Worm (Caenorhabditis elegans): Measurements from ENCODE around the gene nhr-7.

ce11 chrIV:11225206-11225605, 46.0 kb downstream of the nhr-7 start, which contains the start of gene col-125:
- TF ChIP-seq snpc-4 (tag; optimal IDR thresholded peaks at IDR 0.05): no peak
- TF ChIP-seq nhr-237 (tag; optimal IDR thresholded peaks at IDR 0.05): no peak
- TF ChIP-seq pha-4 (GFP tag; IDR thresholded peaks at IDR 0.05): no peak
- no peak for TF ChIP-seq pha-4 (tag; optimal IDR thresholded peaks at IDR 0.05)
- TF ChIP-seq daf-12 (tag; optimal IDR thresholded peaks at IDR 0.05): no peak
- TF ChIP-seq ctbp-1 (GFP tag; IDR thresholded peaks at IDR 0.05): no peak
